Worm (Caenorhabditis elegans) whole organism, dauer: Measurements from ENCODE around the gene pho-12.

Source experiments
- unc-62 ChIP-seq: sonication (generic microtip); optimal IDR thresholded peaks from 2 replicates; lab custom pipeline; 2017; ENCODE audit warnings: missing biosample characterization, missing genetic modification reagents, missing genetic modification characterization

pho-12 gene

DNA sequence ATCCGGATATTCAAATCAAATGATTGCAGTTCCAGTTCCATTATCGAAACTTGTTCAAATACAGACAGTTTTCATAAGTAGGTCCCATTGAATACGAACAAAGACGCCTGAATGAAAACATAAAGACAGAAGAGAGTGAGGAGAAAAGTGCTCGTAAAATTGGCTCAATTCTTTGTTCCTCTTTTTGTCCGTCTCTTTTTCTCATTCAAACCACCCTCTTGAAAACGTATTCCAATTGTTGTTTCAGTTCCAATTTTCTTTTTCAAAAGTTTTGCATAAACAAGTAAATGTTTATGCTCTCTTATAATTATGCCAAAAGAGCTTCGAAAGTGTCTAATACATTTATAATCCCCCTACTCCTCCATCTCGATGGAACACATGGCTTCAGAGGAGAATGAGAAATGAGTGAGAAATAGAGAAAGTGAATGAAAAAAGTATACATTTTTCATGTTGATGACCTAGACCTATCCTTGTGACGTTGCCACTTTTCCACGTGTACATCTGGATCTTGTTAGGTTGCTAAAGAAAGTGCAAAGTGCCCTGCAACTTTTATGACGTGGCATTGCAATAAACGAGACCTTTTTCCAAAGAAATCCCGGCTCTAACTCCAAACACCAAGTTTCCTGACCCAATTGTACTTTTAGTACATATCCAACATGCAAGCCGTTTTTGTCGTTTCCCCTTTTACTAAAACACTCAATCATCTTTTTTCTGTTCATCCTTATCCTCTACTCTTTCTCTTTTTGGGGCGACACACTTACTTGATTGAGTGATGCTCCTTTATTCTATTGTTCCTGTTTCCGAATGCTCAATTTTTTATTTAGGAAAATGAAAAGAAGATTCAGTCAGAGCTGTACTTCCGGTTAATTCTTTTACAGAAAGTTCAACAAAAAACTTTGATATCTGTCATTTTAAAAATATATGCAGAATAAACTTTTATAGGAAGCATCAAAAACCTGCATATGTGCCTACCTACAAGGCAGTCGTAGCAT is 14.1 kb downstream of the pho-12 start:
- TF ChIP-seq unc-62 (GFP tag; lab: Kevin White, UChicago): no peak

DNA sequence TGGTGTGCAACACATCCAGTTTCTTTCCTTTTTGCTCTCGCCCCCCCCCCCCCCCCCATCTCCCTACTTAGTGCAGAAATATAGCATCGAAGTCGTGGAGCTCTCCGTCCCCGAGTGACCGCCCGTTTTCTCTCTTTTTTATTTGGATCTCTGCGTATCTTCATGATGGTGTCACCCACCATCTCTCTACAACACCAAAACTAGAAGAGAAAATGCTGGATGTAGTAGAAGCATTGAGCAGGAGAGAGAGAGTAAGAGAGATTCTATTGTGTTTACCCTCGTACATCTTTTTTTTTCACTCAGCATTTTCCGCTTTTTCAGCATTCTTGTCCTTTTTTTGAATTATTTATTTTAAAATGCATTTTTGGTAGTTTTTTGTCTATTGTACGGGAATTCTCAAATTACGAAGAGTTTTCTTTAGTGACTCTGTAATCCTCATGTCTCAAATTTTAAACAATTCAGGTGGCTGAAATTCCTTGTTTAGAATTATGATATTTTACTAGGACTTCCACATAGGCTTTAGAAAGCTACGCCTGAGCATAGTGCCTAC is 18.2 kb downstream of the pho-12 start:
- TF ChIP-seq unc-62 (GFP tag; lab: Kevin White, UChicago): no peak

DNA sequence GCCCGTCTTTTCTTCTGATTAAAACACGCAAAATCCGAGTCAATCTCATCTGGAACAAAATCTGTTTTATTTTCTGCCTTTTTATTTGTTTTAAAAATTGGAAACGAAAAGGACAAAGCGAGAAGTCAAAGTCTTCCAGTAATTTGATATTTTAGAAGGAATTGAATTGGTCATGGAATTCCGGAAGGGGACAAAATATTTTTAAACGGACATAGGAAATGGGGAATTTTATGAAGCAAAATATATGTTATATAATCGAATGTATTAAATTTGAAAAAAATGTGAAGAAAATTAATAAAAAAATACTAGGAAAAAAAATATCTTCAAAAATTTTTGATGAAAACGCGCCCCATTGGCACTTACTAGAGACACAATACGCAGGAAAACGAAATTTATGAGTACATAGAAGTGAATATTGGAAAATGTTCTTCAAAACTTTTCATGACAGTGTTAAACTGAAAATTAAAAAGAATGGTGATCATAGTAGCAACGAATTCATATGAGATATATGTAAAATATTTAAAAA is 19.9 kb downstream of the pho-12 start, which contains the start of gene F33G12.7:
Gene F33G12.7 (minus strand): TSS at position 51 of the 526 bp plus-strand sequence.
- TF ChIP-seq unc-62 (GFP tag; lab: Kevin White, UChicago): no peak

DNA sequence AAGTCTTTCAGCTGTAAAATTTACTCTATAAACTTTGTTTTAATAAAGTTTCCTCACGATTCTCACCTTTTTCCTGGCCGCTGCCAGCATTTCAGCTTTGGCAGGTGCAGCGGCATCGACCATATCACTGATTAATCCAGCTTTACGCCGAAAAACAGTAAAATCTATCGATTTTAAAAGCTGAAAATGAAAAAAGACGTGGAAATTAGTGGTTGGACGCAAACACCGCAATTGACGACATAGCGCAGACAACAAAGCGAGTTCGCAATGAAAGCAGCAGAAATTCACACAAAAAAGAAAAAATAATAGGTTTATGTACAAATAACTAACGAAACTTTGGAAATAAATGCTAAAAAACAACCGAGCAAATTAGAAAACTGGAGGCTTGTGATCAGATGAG is 20.7 kb downstream of the pho-12 start, which contains the start of gene golg-2:
Gene golg-2 (minus strand): TSS at position 180 of the 400 bp plus-strand sequence.
- no peak for TF ChIP-seq unc-62 (GFP tag; lab: Kevin White, UChicago)

DNA sequence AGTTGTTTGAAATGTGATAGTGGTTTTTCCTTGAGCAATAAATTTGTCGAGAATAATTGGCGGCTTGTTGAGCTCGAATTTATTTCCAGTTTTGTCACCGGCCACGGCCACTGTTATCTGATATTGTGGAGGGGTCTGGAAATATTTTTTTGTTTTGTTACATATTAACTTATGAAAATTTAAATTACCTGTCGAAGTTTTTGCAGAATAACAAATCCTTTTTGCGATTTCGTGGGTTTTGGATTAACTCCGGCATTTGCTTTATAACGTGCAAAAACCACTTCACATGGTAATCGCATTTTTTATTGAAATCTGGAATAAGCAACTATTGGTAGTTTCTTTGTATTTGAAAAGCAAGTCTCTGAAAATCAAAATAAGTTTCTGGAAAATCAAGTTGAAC is 24.5 kb downstream of the pho-12 start, which contains the start of gene lrr-1:
Gene lrr-1 (minus strand): TSS at position 312 of the 400 bp plus-strand sequence.
- no peak for TF ChIP-seq unc-62 (GFP tag; lab: Kevin White, UChicago)

DNA sequence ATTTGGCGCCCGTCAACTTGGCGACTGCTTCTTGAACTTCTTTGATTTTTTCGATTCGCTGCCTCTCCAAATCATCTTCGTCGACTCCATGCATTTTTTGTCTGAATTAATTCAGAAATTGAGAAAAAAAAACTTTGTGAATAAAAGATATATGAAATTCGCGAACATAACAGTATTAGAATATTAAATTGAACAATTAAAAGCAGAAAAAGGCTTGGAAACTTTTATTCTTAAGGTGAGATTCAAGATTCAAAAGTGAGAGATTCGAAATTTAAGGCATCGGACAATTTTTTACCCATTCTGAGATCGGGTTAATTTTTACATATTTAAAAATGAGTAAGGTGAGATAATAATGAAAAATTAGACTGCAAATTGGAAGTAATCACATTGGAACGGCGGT is 26.7 kb downstream of the pho-12 start, which contains the start of gene F33G12.3:
Gene F33G12.3 (minus strand): TSS at position 101 of the 400 bp plus-strand sequence.
- no peak for TF ChIP-seq unc-62 (GFP tag; lab: Kevin White, UChicago)

DNA sequence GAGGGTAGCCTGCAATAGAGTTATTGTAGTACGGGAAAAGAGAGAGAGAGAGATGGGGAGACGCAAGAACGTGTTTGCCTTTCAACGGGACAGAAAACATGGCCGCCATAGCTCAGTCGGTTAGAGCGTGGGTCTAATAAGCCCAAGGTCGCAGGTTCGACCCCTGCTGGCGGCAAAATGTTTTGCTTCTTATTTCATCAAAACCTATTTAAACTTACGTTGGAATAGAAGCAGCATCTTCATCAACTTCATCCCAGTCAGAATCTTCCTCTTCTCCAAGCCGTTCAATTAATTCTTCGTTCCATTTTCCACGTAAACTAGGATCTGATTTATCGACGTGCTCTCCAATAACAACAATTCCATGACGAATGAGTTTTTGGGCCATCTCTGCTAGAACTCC is 27.9 kb downstream of the pho-12 start:
- TF ChIP-seq unc-62 (GFP tag; lab: Kevin White, UChicago): no peak

DNA sequence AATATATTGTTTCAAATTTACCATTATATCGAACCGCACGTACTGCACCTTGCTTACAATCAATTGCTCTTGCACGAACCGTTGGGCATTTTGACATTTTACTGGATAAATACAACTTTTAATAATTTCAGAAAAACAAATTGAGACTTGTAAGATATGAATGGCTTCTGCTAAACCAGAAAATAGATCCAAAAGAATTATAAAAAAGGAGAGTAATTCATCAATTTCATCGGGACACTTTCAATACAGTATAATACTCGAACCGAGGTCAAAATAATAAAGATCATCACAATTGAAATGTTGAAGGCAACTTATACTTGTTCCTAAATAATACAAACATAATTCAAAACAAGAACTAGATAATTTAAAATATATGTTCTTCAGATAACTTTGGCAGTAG is 29.0 kb downstream of the pho-12 start, which contains the start of gene wdr-83:
Gene wdr-83 (minus strand): TSS at position 101 of the 400 bp plus-strand sequence.
- no peak for TF ChIP-seq unc-62 (GFP tag; lab: Kevin White, UChicago)

DNA sequence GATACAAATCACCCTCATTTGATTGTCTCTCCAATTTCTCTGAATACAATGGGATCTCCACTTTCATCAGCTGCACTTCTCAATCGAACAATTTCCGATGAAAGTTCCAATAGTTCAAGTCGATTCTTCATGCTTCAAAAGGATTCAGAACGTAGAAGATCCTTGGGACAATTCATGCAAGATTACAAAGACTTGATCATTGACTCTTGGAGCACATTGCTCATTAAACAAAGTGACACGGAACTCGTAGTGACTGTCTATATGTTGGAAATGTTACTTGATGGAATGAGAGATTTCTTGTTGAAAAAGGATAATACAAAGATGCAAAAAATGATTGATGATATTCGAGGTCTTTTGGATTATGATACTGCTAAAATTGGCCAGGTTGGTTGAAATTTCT is 32.7 kb downstream of the pho-12 start:
- TF ChIP-seq unc-62 (GFP tag; lab: Kevin White, UChicago): no peak

DNA sequence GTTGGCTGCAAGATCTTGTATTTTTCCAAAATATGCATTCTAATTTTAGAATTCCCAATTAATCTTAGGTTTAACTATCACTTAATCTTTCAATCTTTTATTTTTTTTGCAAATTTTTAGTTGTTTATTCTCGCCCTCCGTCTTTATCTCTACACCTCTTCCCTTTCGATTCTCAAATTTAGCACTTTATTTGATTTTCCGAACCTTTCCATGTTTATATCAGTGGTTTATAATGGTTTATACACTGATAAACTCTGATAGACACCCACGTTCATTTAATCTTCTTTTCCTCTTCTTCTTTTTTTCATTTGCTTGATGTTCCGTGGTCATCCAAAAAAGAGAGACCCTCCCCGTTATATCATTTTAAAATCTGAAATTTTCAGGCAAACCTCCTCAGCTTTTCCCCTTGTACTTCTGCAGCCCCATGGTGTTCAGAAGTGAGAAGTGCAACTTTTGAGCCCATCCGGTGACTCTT is 38.2 kb downstream of the pho-12 start, which contains the start of the genes nsy-1 and F59A6.13:
Gene nsy-1 (plus strand): TSS at position 377 of the 475 bp plus-strand sequence.
Gene F59A6.13 (plus strand): TSS at position 425 of the 475 bp plus-strand sequence.
- no peak for TF ChIP-seq unc-62 (GFP tag; lab: Kevin White, UChicago)

DNA sequence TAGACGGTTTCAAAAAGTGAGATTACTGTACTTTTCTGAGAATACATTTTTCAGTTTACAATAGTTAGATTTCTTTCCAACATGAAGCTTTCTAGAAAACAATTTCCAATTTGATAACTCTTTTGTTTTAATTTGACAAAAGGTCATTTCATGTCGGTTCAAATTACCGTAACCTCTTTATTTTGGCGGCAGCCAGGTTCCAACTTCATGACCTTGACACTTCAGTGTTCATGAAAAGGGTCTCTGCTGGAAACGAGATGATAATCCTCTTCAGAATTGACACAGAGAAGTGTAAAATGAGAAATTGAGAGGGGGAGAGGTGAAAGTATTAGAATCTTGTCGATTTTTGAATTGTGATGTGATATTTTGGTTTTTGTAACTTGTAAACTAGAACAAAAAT is 39.1 kb downstream of the pho-12 start:
- no peak for TF ChIP-seq unc-62 (GFP tag; lab: Kevin White, UChicago)

DNA sequence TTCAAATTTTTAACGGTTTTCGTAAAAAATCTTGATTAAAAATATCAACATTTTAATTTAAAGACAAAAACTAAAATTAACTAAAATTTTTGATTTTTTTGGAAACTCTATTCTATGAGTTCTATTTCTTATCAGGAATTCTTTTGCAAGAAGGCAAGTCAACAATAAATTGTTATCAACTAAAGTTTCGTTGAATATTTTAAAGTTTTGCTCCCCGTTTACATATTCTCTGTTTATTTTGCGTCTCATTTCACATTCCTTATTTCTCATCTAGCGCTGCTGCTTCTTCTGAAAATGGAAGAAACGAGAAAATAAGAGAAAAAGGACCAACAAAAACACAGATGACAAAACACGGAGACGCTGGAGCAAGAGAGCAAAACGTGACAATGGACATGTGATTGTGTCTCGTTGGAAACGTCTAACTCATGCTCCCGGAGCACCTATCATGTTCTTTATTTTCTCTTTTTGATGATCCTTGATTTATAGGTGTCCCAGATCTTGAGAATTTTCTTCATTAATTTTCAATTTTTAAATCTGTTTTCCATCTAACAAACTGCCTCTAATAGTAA is 40.0 kb downstream of the pho-12 start:
- TF ChIP-seq unc-62 (GFP tag; lab: Kevin White, UChicago): no peak

DNA sequence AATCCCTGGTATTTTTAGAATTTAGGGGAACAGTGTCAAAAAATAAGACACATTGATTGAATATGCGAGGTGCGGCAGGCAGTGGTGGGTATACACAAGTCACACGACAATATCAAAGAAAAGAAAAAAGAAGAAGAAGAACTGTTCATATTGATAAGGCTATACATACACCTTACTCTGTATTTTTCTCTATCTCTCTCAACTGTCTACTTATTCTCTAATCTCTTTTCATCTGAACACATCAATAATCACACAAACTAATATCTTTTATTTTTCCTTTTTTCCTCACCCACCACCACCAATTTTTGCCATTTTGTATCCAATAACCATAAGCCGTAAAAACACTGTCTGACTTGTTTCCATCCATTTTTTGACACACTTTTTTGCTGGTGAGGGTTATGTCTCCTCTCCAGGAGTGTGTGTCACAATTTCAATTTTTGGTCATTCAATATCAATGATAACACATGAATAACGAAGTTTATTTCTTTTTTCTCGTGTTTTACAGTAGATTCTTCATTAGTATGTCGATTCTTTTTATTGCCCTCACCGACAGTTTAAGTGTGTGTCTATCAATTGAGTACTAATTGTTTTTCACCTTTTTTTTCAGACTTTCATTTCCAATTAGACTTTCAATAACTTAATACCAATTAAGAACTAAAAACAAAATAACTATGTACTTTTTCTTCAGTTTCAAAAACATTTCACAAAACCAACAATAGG is 41.1 kb downstream of the pho-12 start:
- TF ChIP-seq unc-62 (GFP tag; lab: Kevin White, UChicago): no peak

DNA sequence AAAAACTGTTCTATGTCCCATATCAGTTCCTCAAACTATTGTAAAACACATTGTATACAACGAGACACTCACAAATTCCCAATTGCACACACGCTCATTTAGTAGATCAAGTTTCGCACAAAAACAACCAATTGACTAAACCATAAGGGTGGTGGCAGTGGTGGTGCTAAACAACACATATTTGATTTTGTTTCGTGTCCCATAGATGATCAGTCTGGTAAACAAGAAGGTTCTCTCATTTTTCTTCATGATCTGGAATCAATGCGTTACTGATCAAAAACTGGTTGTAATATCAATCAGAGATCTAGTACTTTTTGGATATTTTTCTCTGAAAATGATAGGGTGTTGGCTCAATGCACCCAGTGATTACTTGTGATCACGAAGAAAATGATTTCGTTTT is 42.0 kb downstream of the pho-12 start:
- TF ChIP-seq unc-62 (GFP tag; lab: Kevin White, UChicago): no peak
